Worm (Caenorhabditis elegans) whole organism, early embryonic: ENCODE measurements around the gene sut-2.
A peak's percentile ranks its signal among the peaks of the same experiment; 100 is the strongest.

Experiments
- B0310.2 ChIP-seq: sonication (generic microtip); optimal IDR thresholded peaks from 2 replicates; lab custom pipeline; 2016; ENCODE audit warnings: mild to moderate bottlenecking, missing genetic modification characterization, missing compliant biosample characterization
- F13C5.2 ChIP-seq: sonication (generic microtip); optimal IDR thresholded peaks from 2 replicates; lab custom pipeline; 2017; ENCODE audit warnings: mild to moderate bottlenecking, missing genetic modification characterization, inconsistent platforms, missing compliant biosample characterization
- aly-1 ChIP-seq: sonication (generic microtip); optimal IDR thresholded peaks from 2 replicates; lab custom pipeline; 2016; ENCODE audit warnings: missing genetic modification characterization, missing compliant biosample characterization
- ama-1 ChIP-seq: fragments of 150-350 bp; optimal IDR thresholded peaks from 2 replicates; lab custom pipeline; 2014
- ceh-13 ChIP-seq: fragments of 200-800 bp; sonication (Bioruptor generic); optimal IDR thresholded peaks from 2 replicates; lab custom pipeline; 2018; ENCODE audit warnings: mild to moderate bottlenecking, missing genetic modification characterization, missing compliant biosample characterization
- ceh-36 ChIP-seq: sonication (generic microtip); optimal IDR thresholded peaks from 2 replicates; lab custom pipeline; 2016; ENCODE audit warnings: missing genetic modification characterization, inconsistent platforms, missing compliant biosample characterization
- ets-7 ChIP-seq: sonication (generic microtip); optimal IDR thresholded peaks from 2 replicates; lab custom pipeline; 2016; ENCODE audit warnings: missing genotype, missing genetic modification characterization, missing compliant biosample characterization
- flt-1 ChIP-seq: fragments of 200-800 bp; sonication (Bioruptor generic); IDR thresholded peaks from 2 replicates; pipeline ENCODE4 v1.3.6; 2022; ENCODE audit warnings: missing genetic modification characterization, missing compliant biosample characterization
- hmbx-1 ChIP-seq: sonication (generic microtip); optimal IDR thresholded peaks from 2 replicates; lab custom pipeline; 2016; ENCODE audit warnings: mild to moderate bottlenecking, missing genetic modification characterization, missing compliant biosample characterization
- hmg-4 ChIP-seq: fragments of 200-800 bp; sonication (Bioruptor generic); optimal IDR thresholded peaks from 2 replicates; lab custom pipeline; 2018; ENCODE audit warnings: mild to moderate bottlenecking, missing genetic modification characterization, missing compliant biosample characterization
- hnd-1 ChIP-seq: sonication (generic microtip); optimal IDR thresholded peaks from 2 replicates; lab custom pipeline; 2016; ENCODE audit warnings: missing genetic modification characterization, missing compliant biosample characterization
- pes-1 ChIP-seq: fragments of 200-800 bp; sonication (Bioruptor generic); IDR thresholded peaks from 2 replicates; pipeline ENCODE4 v1.3.6; 2022; ENCODE audit warnings: missing genetic modification reagents, missing genetic modification characterization, missing compliant biosample characterization
- scrt-1 ChIP-seq: fragments of 200-800 bp; sonication (Bioruptor generic); IDR thresholded peaks from 2 replicates; pipeline ENCODE4 v1.3.6; 2022; ENCODE audit warnings: missing genetic modification characterization, missing compliant biosample characterization
- sea-1 ChIP-seq: fragments of 200-800 bp; sonication (Bioruptor generic); conservative IDR thresholded peaks from 2 replicates; pipeline ENCODE4 v1.3.6; 2022; ENCODE audit warnings: missing genetic modification characterization, missing compliant biosample characterization
- tbx-11 ChIP-seq: fragments of 200-800 bp; sonication (Bioruptor generic); IDR thresholded peaks from 2 replicates; pipeline ENCODE4 v1.3.6; 2022; ENCODE audit warnings: missing genetic modification characterization, missing compliant biosample characterization
- tbx-37 ChIP-seq: fragments of 200-800 bp; sonication (Bioruptor generic); conservative IDR thresholded peaks from 2 replicates; pipeline ENCODE4 v1.3.6; 2022; ENCODE audit warnings: missing genetic modification reagents, missing genetic modification characterization, missing compliant biosample characterization
- tra-4 ChIP-seq: sonication (generic microtip); optimal IDR thresholded peaks from 2 replicates; lab custom pipeline; 2017; ENCODE audit warnings: missing genetic modification characterization, missing compliant biosample characterization

sut-2 gene

DNA sequence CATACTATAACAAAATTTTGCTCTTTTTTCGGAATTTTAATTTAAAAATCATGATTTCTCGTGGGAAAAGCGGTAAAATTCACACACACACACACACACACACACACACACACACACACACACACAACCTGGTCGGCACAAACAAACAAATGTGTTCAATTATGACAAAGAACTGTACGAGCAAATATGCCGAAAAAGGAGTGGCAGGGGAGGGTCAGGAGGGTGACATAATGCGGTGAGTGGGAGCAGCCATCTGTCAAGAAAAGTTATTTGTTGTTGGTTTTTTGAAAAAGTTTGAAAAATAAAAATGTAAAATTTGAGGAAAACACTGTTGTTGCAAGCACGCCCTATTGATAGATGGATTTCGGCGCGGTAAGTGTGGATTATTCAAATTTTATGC lies 17.9 kb downstream of the sut-2 start:
- TF ChIP-seq hmg-4 (GFP tag; lab: Kevin White, UChicago) (no peak), tbx-37 (no peak), hmbx-1 (tag; lab: Kevin White, UChicago) (no peak), ets-7 (tag; lab: Kevin White, UChicago) (no peak), B0310.2 (no peak), flt-1 (no peak), pes-1 (GFP tag; lab: Robert Waterston, UW) (no peak), aly-1 (tag; lab: Kevin White, UChicago) (no peak), tra-4 (no peak), hnd-1 (no peak), sea-1 (GFP tag; lab: Robert Waterston, UW) (no peak), F13C5.2 (tag; lab: Kevin White, UChicago) (no peak), tbx-11 (GFP tag; lab: Robert Waterston, UW) (no peak), ceh-13 (GFP tag; lab: Kevin White, UChicago) (no peak), ceh-36 (tag; lab: Kevin White, UChicago) (no peak)

DNA sequence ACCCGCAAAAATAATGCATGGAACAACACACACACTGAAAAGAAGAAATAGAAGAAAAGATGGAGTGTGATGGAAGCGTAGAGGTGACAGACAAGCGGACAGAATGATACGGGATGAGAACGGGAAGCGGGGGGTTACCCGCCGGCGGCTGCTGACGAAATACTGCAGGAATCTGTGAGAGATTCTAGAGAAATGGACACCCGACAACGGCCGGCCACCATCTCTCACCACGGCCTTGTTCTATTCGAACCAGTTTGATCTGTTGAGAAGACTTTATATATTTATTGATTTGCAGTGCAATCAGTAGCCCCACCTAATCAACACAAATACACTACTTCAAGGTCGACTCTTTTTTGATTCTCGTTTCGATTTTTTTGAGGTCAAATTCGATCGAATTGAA lies 19.4 kb downstream of the sut-2 start:
- TF ChIP-seq tbx-11 (GFP tag; lab: Robert Waterston, UW) (no peak), F13C5.2 (tag; lab: Kevin White, UChicago) (peak; percentile 17), hmg-4 (GFP tag; lab: Kevin White, UChicago) (peak; percentile 12)

ce11 chrV:4549191-4549590 lies 20.7 kb downstream of the sut-2 start, which contains the start of gene sos-1:
Gene sos-1 (minus strand): TSS chrV:4549291.
- TF ChIP-seq sea-1 (GFP tag; lab: Robert Waterston, UW) = no peak
- no peak for TF ChIP-seq ceh-13 (GFP tag; lab: Kevin White, UChicago)
- TF ChIP-seq pes-1 (GFP tag; lab: Robert Waterston, UW) = no peak
- TF ChIP-seq ama-1 (lab: Kevin White, UChicago) = no peak
- TF ChIP-seq B0310.2 = no peak
- TF ChIP-seq tbx-11 (GFP tag; lab: Robert Waterston, UW) = no peak
- no peak for TF ChIP-seq hnd-1
- TF ChIP-seq tra-4 = no peak
- TF ChIP-seq hmg-4 (GFP tag; lab: Kevin White, UChicago) = no peak
- no peak for TF ChIP-seq tbx-37
- TF ChIP-seq ceh-36 (tag; lab: Kevin White, UChicago) = no peak
- TF ChIP-seq scrt-1 (GFP tag; lab: Robert Waterston, UW) = no peak
- TF ChIP-seq aly-1 (tag; lab: Kevin White, UChicago) = no peak
- no peak for TF ChIP-seq F13C5.2 (tag; lab: Kevin White, UChicago)
- TF ChIP-seq flt-1 = no peak
- no peak for TF ChIP-seq hmbx-1 (tag; lab: Kevin White, UChicago)

- TF ChIP-seq ceh-36 (tag; lab: Kevin White, UChicago) (no peak), aly-1 (tag; lab: Kevin White, UChicago) (no peak), hnd-1 (no peak), flt-1 (no peak), hmg-4 (GFP tag; lab: Kevin White, UChicago) (no peak), sea-1 (GFP tag; lab: Robert Waterston, UW) (no peak), scrt-1 (GFP tag; lab: Robert Waterston, UW) (no peak), B0310.2 (no peak), hmbx-1 (tag; lab: Kevin White, UChicago) (no peak), ets-7 (tag; lab: Kevin White, UChicago) (no peak), tbx-11 (GFP tag; lab: Robert Waterston, UW) (no peak), tbx-37 (no peak), tra-4 (no peak), ceh-13 (GFP tag; lab: Kevin White, UChicago) (no peak)
These were observed 23.0 kb downstream of the sut-2 start for ce11 chrV:4546854-4547253.

ce11 chrV:4539855-4540254 lies 30.0 kb downstream of the sut-2 start:
- TF ChIP-seq flt-1 = no peak
- TF ChIP-seq tra-4 = no peak
- TF ChIP-seq hmg-4 (GFP tag; lab: Kevin White, UChicago) = no peak
- no peak for TF ChIP-seq F13C5.2 (tag; lab: Kevin White, UChicago)
- no peak for TF ChIP-seq scrt-1 (GFP tag; lab: Robert Waterston, UW)
- no peak for TF ChIP-seq aly-1 (tag; lab: Kevin White, UChicago)
- TF ChIP-seq sea-1 (GFP tag; lab: Robert Waterston, UW) = no peak
- TF ChIP-seq hmbx-1 (tag; lab: Kevin White, UChicago) = no peak
- no peak for TF ChIP-seq ceh-36 (tag; lab: Kevin White, UChicago)
- TF ChIP-seq ceh-13 (GFP tag; lab: Kevin White, UChicago) = no peak
- TF ChIP-seq hnd-1 = no peak
- no peak for TF ChIP-seq B0310.2
- TF ChIP-seq pes-1 (GFP tag; lab: Robert Waterston, UW) = no peak
- no peak for TF ChIP-seq tbx-11 (GFP tag; lab: Robert Waterston, UW)
- TF ChIP-seq tbx-37 = no peak
- no peak for TF ChIP-seq ets-7 (tag; lab: Kevin White, UChicago)
- TF ChIP-seq ama-1 (lab: Kevin White, UChicago) = no peak

DNA sequence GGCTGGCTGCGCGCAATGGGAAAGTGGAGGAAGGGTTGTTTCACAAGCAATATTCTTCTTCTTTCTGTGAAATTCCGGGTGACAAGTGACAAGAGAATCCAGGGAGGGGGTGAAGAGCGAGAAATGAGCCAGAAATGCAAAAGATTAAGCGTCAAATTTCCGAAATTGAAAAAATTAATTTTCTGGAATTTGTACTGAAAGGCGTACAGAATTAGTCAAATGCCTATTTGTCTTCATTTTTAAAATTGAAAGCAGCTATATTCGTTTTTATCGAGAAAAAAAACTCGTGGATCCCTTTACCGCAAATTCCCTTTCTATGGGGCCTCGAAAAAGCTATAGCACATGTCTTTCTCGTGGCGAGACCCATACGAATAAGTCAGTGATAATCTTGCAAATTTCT lies 34.1 kb downstream of the sut-2 start:
- TF ChIP-seq ceh-36 (tag; lab: Kevin White, UChicago) (peak; percentile 12), tra-4 (no peak), flt-1 (no peak), pes-1 (GFP tag; lab: Robert Waterston, UW) (peak; percentile 43; the same call in 1 of the 2 replicates), scrt-1 (GFP tag; lab: Robert Waterston, UW) (no peak), aly-1 (tag; lab: Kevin White, UChicago) (no peak)

DNA sequence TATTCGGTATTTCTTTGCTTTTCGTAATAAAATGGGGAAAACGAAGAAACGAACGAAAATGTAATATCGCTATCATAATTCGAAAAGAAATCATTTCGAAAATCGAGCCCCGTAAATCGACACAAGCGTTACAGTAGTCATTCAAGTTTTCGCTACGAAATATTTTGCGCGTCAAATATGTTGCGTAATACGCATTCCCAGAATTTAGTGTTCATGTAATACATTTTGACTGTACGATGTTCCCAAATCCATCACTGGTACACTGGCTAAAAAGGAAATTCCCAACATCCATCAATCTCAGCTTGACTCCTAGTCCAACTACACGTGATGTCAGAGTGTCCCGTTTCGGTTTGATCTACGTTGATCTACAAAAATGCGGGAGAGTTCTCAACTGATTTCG lies 41.9 kb downstream of the sut-2 start:
- TF ChIP-seq tbx-11 (GFP tag; lab: Robert Waterston, UW) (no peak), hmg-4 (GFP tag; lab: Kevin White, UChicago) (no peak)
